Worm (Caenorhabditis elegans) whole organism, mixed stage, embryonic: ENCODE results near the gene btb-10.
"Not testable (repeated sequence)": the region's sequence is repeated elsewhere in the genome, so short reads cannot be mapped to it uniquely, and the experiment has no call there.

Experiments
- M03D4.4 ChIP-seq: sonication (generic microtip); optimal IDR thresholded peaks from 2 replicates; lab custom pipeline; 2017; ENCODE audit warnings: mild to moderate bottlenecking, missing genetic modification characterization, missing compliant biosample characterization
- ceh-39 ChIP-seq: fragments of 150-350 bp; optimal IDR thresholded peaks from 2 replicates; lab custom pipeline; 2014; ENCODE audit warnings: missing biosample characterization, missing genetic modification characterization
- ceh-43 ChIP-seq: fragments of 200-800 bp; sonication (Bioruptor generic); optimal IDR thresholded peaks from 2 replicates; lab custom pipeline; 2018; ENCODE audit warnings: mild to moderate bottlenecking, missing genetic modification characterization, moderate library complexity, missing compliant biosample characterization
- ces-1 ChIP-seq: fragments of 150-350 bp; optimal IDR thresholded peaks from 2 replicates; lab custom pipeline; 2014; ENCODE audit warnings: missing biosample characterization, missing genetic modification reagents, missing genetic modification characterization
- elt-1 ChIP-seq: sonication (generic microtip); optimal IDR thresholded peaks from 2 replicates; lab custom pipeline; 2017; ENCODE audit warnings: missing genetic modification characterization, mild to moderate bottlenecking, missing compliant biosample characterization, antibody characterized with exemption, moderate library complexity, borderline replicate concordance; ENCODE audit not compliant: insufficient read depth
- elt-3 ChIP-seq: fragments of 150-350 bp; optimal IDR thresholded peaks from 2 replicates; lab custom pipeline; 2014; ENCODE audit warnings: missing biosample characterization, missing genetic modification characterization
- flh-1 ChIP-seq: fragments of 200-800 bp; sonication (Bioruptor generic); optimal IDR thresholded peaks from 2 replicates; lab custom pipeline; 2018; ENCODE audit warnings: mild to moderate bottlenecking, missing genetic modification characterization, moderate library complexity, missing compliant biosample characterization
- ham-2 ChIP-seq: fragments of 200-800 bp; sonication (Bioruptor generic); optimal IDR thresholded peaks from 2 replicates; lab custom pipeline; 2018; ENCODE audit warnings: mild to moderate bottlenecking, missing genetic modification characterization, missing compliant biosample characterization
- hlh-1 ChIP-seq: fragments of 150-350 bp; optimal IDR thresholded peaks from 2 replicates; lab custom pipeline; 2014; ENCODE audit warnings: missing biosample characterization, missing genetic modification reagents, missing genetic modification characterization
- lin-13 ChIP-seq: fragments of 150-350 bp; optimal IDR thresholded peaks from 2 replicates; lab custom pipeline; 2014; ENCODE audit warnings: missing biosample characterization, missing genetic modification characterization
- lin-32 ChIP-seq: fragments of 200-800 bp; sonication (Bioruptor generic); optimal IDR thresholded peaks from 2 replicates; lab custom pipeline; 2018; ENCODE audit warnings: mild to moderate bottlenecking, missing genetic modification characterization, missing compliant biosample characterization
- lsy-2 ChIP-seq: fragments of 150-350 bp; optimal IDR thresholded peaks from 2 replicates; lab custom pipeline; 2014; ENCODE audit warnings: missing biosample characterization, missing genetic modification characterization
- mab-5 ChIP-seq: fragments of 150-350 bp; optimal IDR thresholded peaks from 2 replicates; lab custom pipeline; 2014; ENCODE audit warnings: missing biosample characterization, missing genetic modification characterization
- mep-1 ChIP-seq: fragments of 150-350 bp; optimal IDR thresholded peaks from 2 replicates; lab custom pipeline; 2017; ENCODE audit warnings: missing biosample characterization, missing genetic modification reagents, missing genetic modification characterization, inconsistent platforms
- mls-2 ChIP-seq: sonication (generic microtip); optimal IDR thresholded peaks from 2 replicates; lab custom pipeline; 2016; ENCODE audit warnings: mild to moderate bottlenecking, missing genetic modification characterization, moderate library complexity, missing compliant biosample characterization
- nhr-2 ChIP-seq: fragments of 150-350 bp; optimal IDR thresholded peaks from 2 replicates; lab custom pipeline; 2014; ENCODE audit warnings: missing biosample characterization, missing genetic modification characterization
- nhr-237 ChIP-seq: fragments of 150-350 bp; optimal IDR thresholded peaks from 2 replicates; lab custom pipeline; 2014; ENCODE audit warnings: missing biosample characterization, missing genetic modification characterization
- nhr-28 ChIP-seq: fragments of 150-350 bp; optimal IDR thresholded peaks from 2 replicates; lab custom pipeline; 2014; ENCODE audit warnings: missing biosample characterization, missing genetic modification characterization
- sem-2 ChIP-seq: fragments of 200-800 bp; sonication (Bioruptor generic); optimal IDR thresholded peaks from 2 replicates; lab custom pipeline; 2018; ENCODE audit warnings: mild to moderate bottlenecking, missing genetic modification characterization, missing compliant biosample characterization
- snpc-4 ChIP-seq: fragments of 150-350 bp; optimal IDR thresholded peaks from 2 replicates; lab custom pipeline; 2014; ENCODE audit warnings: missing biosample characterization, missing genetic modification characterization
- sptf-1 ChIP-seq: sonication (generic microtip); optimal IDR thresholded peaks from 2 replicates; lab custom pipeline; 2017; ENCODE audit warnings: mild to moderate bottlenecking, missing genetic modification characterization, moderate library complexity, missing compliant biosample characterization
- unc-39 ChIP-seq: fragments of 150-350 bp; optimal IDR thresholded peaks from 2 replicates; lab custom pipeline; 2014; ENCODE audit warnings: missing biosample characterization, missing genetic modification characterization
- unc-62 ChIP-seq: fragments of 150-350 bp; optimal IDR thresholded peaks from 2 replicates; lab custom pipeline; 2014; ENCODE audit warnings: missing biosample characterization, missing genetic modification reagents, missing genetic modification characterization
- zip-8 ChIP-seq: fragments of 150-350 bp; optimal IDR thresholded peaks from 2 replicates; lab custom pipeline; 2014; ENCODE audit warnings: missing biosample characterization, missing genetic modification characterization
- ztf-11 ChIP-seq: fragments of 150-350 bp; optimal IDR thresholded peaks from 2 replicates; lab custom pipeline; 2014; ENCODE audit warnings: missing biosample characterization, missing genetic modification characterization

The btb-10 gene

ce11 chrII:1060702-1061101 lies at the start of gene btb-10:
Gene btb-10, minus strand, starts transcription at chrII:1060802.
- not testable (repeated sequence) for TF ChIP-seq elt-1 (tag; lab: Kevin White, UChicago); ztf-11; snpc-4 (tag; lab: Kevin White, UChicago)

ce11 chrII:1106914-1107597 lies 46.5 kb upstream of the btb-10 start, which contains the start of gene col-40:
Gene col-40, minus strand, starts transcription at chrII:1106964.
- peak; percentile 82 for TF ChIP-seq elt-1 (tag; lab: Kevin White, UChicago)
- TF ChIP-seq ztf-11 = no peak
- TF ChIP-seq flh-1 (GFP tag; lab: Kevin White, UChicago) = no peak
- TF ChIP-seq nhr-2 (tag; lab: Kevin White, UChicago) = no peak
- no peak for TF ChIP-seq sptf-1 (tag; lab: Kevin White, UChicago)

ce11 chrII:1105291-1105690 lies 44.7 kb upstream of the btb-10 start:
- no peak for TF ChIP-seq zip-8 (tag; lab: Kevin White, UChicago)
- TF ChIP-seq lin-32 (GFP tag; lab: Kevin White, UChicago) = no peak
- no peak for TF ChIP-seq mab-5 (tag; lab: Kevin White, UChicago)
- no peak for TF ChIP-seq nhr-28 (tag; lab: Kevin White, UChicago)
- TF ChIP-seq nhr-2 (tag; lab: Kevin White, UChicago) = no peak
- no peak for TF ChIP-seq snpc-4 (tag; lab: Kevin White, UChicago)
- no peak for TF ChIP-seq M03D4.4 (tag; lab: Kevin White, UChicago)
- no peak for TF ChIP-seq lsy-2 (tag; lab: Kevin White, UChicago)

ce11 chrII:1104409-1104808 lies 43.8 kb upstream of the btb-10 start, which contains the start of gene T13B5.9:
Gene T13B5.9, minus strand, starts transcription at chrII:1104509.
- TF ChIP-seq unc-39 = no peak

ce11 chrII:1103484-1104100 lies 43.0 kb upstream of the btb-10 start:
- no peak for TF ChIP-seq mls-2 (tag; lab: Kevin White, UChicago)
- TF ChIP-seq snpc-4 (tag; lab: Kevin White, UChicago) = no peak
- TF ChIP-seq mab-5 (tag; lab: Kevin White, UChicago) = no peak
- no peak for TF ChIP-seq hlh-1 (tag; lab: Kevin White, UChicago)
- TF ChIP-seq ces-1 (GFP tag; lab: Kevin White, UChicago) = no peak
- TF ChIP-seq ceh-39 (tag; lab: Kevin White, UChicago) = no peak
- TF ChIP-seq, all 35 proteins: peak for 0

- TF ChIP-seq lsy-2 (tag; lab: Kevin White, UChicago) (no peak), M03D4.4 (tag; lab: Kevin White, UChicago) (no peak), lin-13 (tag; lab: Kevin White, UChicago) (no peak), ham-2 (GFP tag; lab: Kevin White, UChicago) (no peak), nhr-237 (tag; lab: Kevin White, UChicago) (no peak), lin-32 (GFP tag; lab: Kevin White, UChicago) (no peak), elt-3 (tag; lab: Kevin White, UChicago) (no peak), ztf-11 (no peak), ceh-43 (GFP tag; lab: Kevin White, UChicago) (no peak), mls-2 (tag; lab: Kevin White, UChicago) (no peak), sem-2 (no peak), mep-1 (tag; lab: Kevin White, UChicago) (no peak), unc-62 (GFP tag; lab: Kevin White, UChicago) (no peak)
Observed at ce11 chrII:1102209-1102608, 41.6 kb upstream of the btb-10 start.

- TF ChIP-seq sptf-1 (tag; lab: Kevin White, UChicago) = no peak
- TF ChIP-seq nhr-2 (tag; lab: Kevin White, UChicago) = no peak
- TF ChIP-seq, all 35 proteins: peak for 0
Observed at ce11 chrII:1101413-1101812, 40.8 kb upstream of the btb-10 start.
